Fruit fly (Drosophila melanogaster) whole organism, embryonic: ENCODE measurements around the gene Atu.
A peak's percentile ranks its signal among the peaks of the same experiment; 100 is the strongest.

Source experiments
- CG10321 ChIP-seq: fragments of 200-800 bp; sonication (Bioruptor generic); IDR thresholded peaks from 2 replicates; pipeline ENCODE4 v1.3.6; 2022; ENCODE audit warnings: missing biosample characterization, missing genetic modification characterization
- CG10543 ChIP-seq: fragments of 200-800 bp; sonication (Bioruptor generic); optimal IDR thresholded peaks from 3 replicates; lab custom pipeline; 2017; ENCODE audit warnings: missing biosample characterization, mild to moderate bottlenecking, missing genetic modification characterization, moderate library complexity
- CG11085 ChIP-seq: fragments of 200-800 bp; sonication (Bioruptor generic); IDR thresholded peaks from 2 replicates; pipeline ENCODE4 v1.3.6; 2022; ENCODE audit warnings: missing biosample characterization, missing genetic modification characterization
- CG11398 ChIP-seq: fragments of 200-800 bp; sonication (Bioruptor generic); optimal IDR thresholded peaks from 2 replicates; lab custom pipeline; 2016; ENCODE audit warnings: missing biosample characterization, missing genetic modification characterization
- CG11504 ChIP-seq: fragments of 200-800 bp; sonication (Bioruptor generic); optimal IDR thresholded peaks from 3 replicates; lab custom pipeline; 2019; ENCODE audit warnings: missing biosample characterization, mild to moderate bottlenecking, missing genetic modification characterization, moderate library complexity
- CG12071 ChIP-seq: fragments of 200-800 bp; sonication (Bioruptor generic); optimal IDR thresholded peaks from 3 replicates; lab custom pipeline; 2018; ENCODE audit warnings: missing biosample characterization, mild to moderate bottlenecking, missing genetic modification characterization
- CG12155 ChIP-seq: fragments of 200-800 bp; sonication (Bioruptor generic); optimal IDR thresholded peaks from 3 replicates; lab custom pipeline; 2016; ENCODE audit warnings: missing biosample characterization, missing genetic modification characterization
- CG1602 ChIP-seq: fragments of 200-800 bp; sonication (Bioruptor generic); optimal IDR thresholded peaks from 3 replicates; lab custom pipeline; 2016; ENCODE audit warnings: missing biosample characterization, missing genetic modification characterization
- CG2129 ChIP-seq: fragments of 200-800 bp; sonication (Bioruptor generic); IDR thresholded peaks from 2 replicates; pipeline ENCODE4 v1.3.6; 2022; ENCODE audit warnings: missing biosample characterization, missing genetic modification characterization; ENCODE audit not compliant: partially characterized antibody
- CG31224 ChIP-seq: fragments of 200-800 bp; sonication (Bioruptor generic); IDR thresholded peaks from 2 replicates; pipeline ENCODE4 v1.3.6; 2022; ENCODE audit warnings: missing biosample characterization, missing genetic modification characterization
- CG42726 ChIP-seq: fragments of 200-800 bp; sonication (Bioruptor generic); IDR thresholded peaks from 2 replicates; pipeline ENCODE4 v1.3.6; 2022; ENCODE audit warnings: missing biosample characterization, missing genetic modification characterization; ENCODE audit not compliant: partially characterized antibody
- CG4730 ChIP-seq: fragments of 200-800 bp; sonication (Bioruptor generic); IDR thresholded peaks from 2 replicates; pipeline ENCODE4 v1.3.6; 2022; ENCODE audit warnings: missing biosample characterization, missing genetic modification characterization
- CG6175 ChIP-seq: fragments of 200-800 bp; sonication (Bioruptor generic); IDR thresholded peaks from 3 replicates; pipeline ENCODE4 v1.3.6; 2022; ENCODE audit warnings: missing biosample characterization, missing genetic modification characterization
- CG7271 ChIP-seq: fragments of 200-800 bp; sonication (Bioruptor generic); optimal IDR thresholded peaks from 2 replicates; lab custom pipeline; 2018; ENCODE audit warnings: missing biosample characterization, mild to moderate bottlenecking, missing genetic modification characterization, moderate library complexity
- CG7928 ChIP-seq: fragments of 200-800 bp; sonication (Bioruptor generic); optimal IDR thresholded peaks from 2 replicates; lab custom pipeline; 2017; ENCODE audit warnings: missing biosample characterization, mild to moderate bottlenecking, missing genetic modification characterization
- CG8290 ChIP-seq, 3 experiments: fragments of 200-800 bp; sonication (Bioruptor generic); optimal IDR thresholded peaks; 2 replicates each; lab custom pipeline; 2016 to 2019; ENCODE audit warnings: missing biosample characterization in 3 of 3, missing genetic modification characterization in 3 of 3, mild to moderate bottlenecking in 2 of 3, moderate library complexity in 1 of 3
- CG8388 ChIP-seq: fragments of 200-800 bp; sonication (Bioruptor generic); optimal IDR thresholded peaks from 2 replicates; lab custom pipeline; 2019; ENCODE audit warnings: missing biosample characterization, mild to moderate bottlenecking, missing genetic modification characterization, moderate library complexity
- CG8765 ChIP-seq: fragments of 200-800 bp; sonication (Bioruptor generic); IDR thresholded peaks from 2 replicates; pipeline ENCODE4 v1.3.6; 2022; ENCODE audit warnings: missing biosample characterization, missing genetic modification characterization
- Chrac-16 ChIP-seq: fragments of 200-800 bp; sonication (Bioruptor generic); optimal IDR thresholded peaks from 3 replicates; lab custom pipeline; 2016; ENCODE audit warnings: missing biosample characterization, missing genetic modification characterization
- D ChIP-seq, 2 experiments: fragments of 200-800 bp in 1 of 2; fragments of >200 bp in 1 of 2; sonication (Bioruptor generic) in 1 of 2; optimal IDR thresholded peaks; 2 replicates in 1 of 2; 3 replicates in 1 of 2; lab custom pipeline; 2017; ENCODE audit warnings: mild to moderate bottlenecking in 1 of 2, missing biosample characterization in 1 of 2, missing genetic modification characterization in 1 of 2, missing genetic modification reagents in 1 of 2
- E2f1 ChIP-seq: fragments of 200-800 bp; sonication (Bioruptor generic); IDR thresholded peaks from 2 replicates; pipeline ENCODE4 v1.3.6; 2022; ENCODE audit warnings: missing biosample characterization, missing genetic modification characterization
- Fer2 ChIP-seq: fragments of 200-800 bp; sonication (Bioruptor generic); optimal IDR thresholded peaks from 2 replicates; lab custom pipeline; 2018; ENCODE audit warnings: missing biosample characterization, mild to moderate bottlenecking, missing genetic modification characterization, moderate library complexity
- Fer3 ChIP-seq: fragments of 200-800 bp; sonication (Bioruptor generic); optimal IDR thresholded peaks from 2 replicates; lab custom pipeline; 2018; ENCODE audit warnings: missing biosample characterization, mild to moderate bottlenecking, missing genetic modification characterization, moderate library complexity
- GATAe ChIP-seq: fragments of 200-800 bp; sonication (Bioruptor generic); conservative IDR thresholded peaks from 2 replicates; pipeline ENCODE4 v1.3.6; 2022; ENCODE audit warnings: missing biosample characterization, missing genetic modification characterization
- HLH3B ChIP-seq: fragments of 200-800 bp; sonication (Bioruptor generic); IDR thresholded peaks from 2 replicates; pipeline ENCODE4 v1.3.6; 2022; ENCODE audit warnings: missing biosample characterization, missing genetic modification characterization
- HLHmδ ChIP-seq: fragments of 200-800 bp; sonication (Bioruptor generic); optimal IDR thresholded peaks from 2 replicates; lab custom pipeline; 2018; ENCODE audit warnings: missing biosample characterization, mild to moderate bottlenecking, missing genetic modification characterization, moderate library complexity
- Hey ChIP-seq: fragments of 200-800 bp; sonication (Bioruptor generic); optimal IDR thresholded peaks from 3 replicates; lab custom pipeline; 2018; ENCODE audit warnings: missing biosample characterization, mild to moderate bottlenecking, missing genetic modification characterization
- Hmx ChIP-seq: fragments of 200-800 bp; sonication (Bioruptor generic); optimal IDR thresholded peaks from 2 replicates; lab custom pipeline; 2016; ENCODE audit warnings: missing biosample characterization, missing genetic modification characterization
- Hr78 ChIP-seq, 2 experiments: fragments of 200-800 bp in 1 of 2; fragments of >200 bp in 1 of 2; sonication (Bioruptor generic) in 1 of 2; optimal IDR thresholded peaks; 2 replicates each; lab custom pipeline; 2017 to 2019; ENCODE audit warnings: missing biosample characterization in 2 of 2, missing genetic modification characterization in 2 of 2, mild to moderate bottlenecking in 1 of 2, moderate library complexity in 1 of 2
- Jarid2 ChIP-seq: fragments of 200-800 bp; sonication (Bioruptor generic); optimal IDR thresholded peaks from 3 replicates; lab custom pipeline; 2017; ENCODE audit warnings: mild to moderate bottlenecking, missing biosample characterization, missing genetic modification reagents, missing genetic modification characterization
- NFAT ChIP-seq: fragments of 200-800 bp; sonication (Bioruptor generic); IDR thresholded peaks from 2 replicates; pipeline ENCODE4 v1.3.6; 2022; ENCODE audit warnings: missing biosample characterization, missing genetic modification characterization
- Oli ChIP-seq: fragments of 200-800 bp; sonication (Bioruptor generic); optimal IDR thresholded peaks from 2 replicates; lab custom pipeline; 2018; ENCODE audit warnings: missing biosample characterization, mild to moderate bottlenecking, missing genetic modification characterization, moderate library complexity
- Rx ChIP-seq: fragments of 200-800 bp; sonication (Bioruptor generic); IDR thresholded peaks from 2 replicates; pipeline ENCODE4 v1.3.6; 2022; ENCODE audit warnings: missing biosample characterization, missing genetic modification characterization
- ac ChIP-seq: fragments of 200-800 bp; sonication (Bioruptor generic); optimal IDR thresholded peaks from 3 replicates; lab custom pipeline; 2017; ENCODE audit warnings: missing biosample characterization, mild to moderate bottlenecking, missing genetic modification characterization
- az2 ChIP-seq: fragments of 200-800 bp; sonication (Bioruptor generic); optimal IDR thresholded peaks from 3 replicates; lab custom pipeline; 2016; ENCODE audit warnings: missing biosample characterization, missing genetic modification characterization
- bab2 ChIP-seq: fragments of 200-800 bp; sonication (Bioruptor generic); optimal IDR thresholded peaks from 2 replicates; lab custom pipeline; 2016; ENCODE audit warnings: missing biosample characterization, missing genetic modification characterization
- bsh ChIP-seq, 2 experiments: fragments of 200-800 bp; sonication (Bioruptor generic); optimal IDR thresholded peaks; 2 replicates each; lab custom pipeline; 2017 to 2018; ENCODE audit warnings: mild to moderate bottlenecking in 2 of 2, missing biosample characterization in 2 of 2, missing genetic modification characterization in 2 of 2, moderate library complexity in 1 of 2
- gcm ChIP-seq: fragments of 200-800 bp; sonication (Bioruptor generic); optimal IDR thresholded peaks from 2 replicates; lab custom pipeline; 2019; ENCODE audit warnings: missing biosample characterization, mild to moderate bottlenecking, missing genetic modification characterization, moderate library complexity
- grau ChIP-seq: fragments of 200-800 bp; optimal IDR thresholded peaks from 3 replicates; lab custom pipeline; 2019; ENCODE audit warnings: missing biosample characterization, mild to moderate bottlenecking, missing genetic modification characterization, moderate library complexity
- her ChIP-seq: fragments of 200-800 bp; sonication (Bioruptor generic); optimal IDR thresholded peaks from 2 replicates; lab custom pipeline; 2016; ENCODE audit warnings: missing biosample characterization, missing genetic modification characterization
- insv ChIP-seq, 2 experiments: fragments of 200-800 bp; sonication (Bioruptor generic); optimal IDR thresholded peaks; 3 replicates each; lab custom pipeline; 2016 to 2018; ENCODE audit warnings: missing biosample characterization in 2 of 2, missing genetic modification characterization in 2 of 2
- mirr ChIP-seq: fragments of 200-800 bp; sonication (Bioruptor generic); optimal IDR thresholded peaks from 3 replicates; lab custom pipeline; 2018; ENCODE audit warnings: missing biosample characterization, mild to moderate bottlenecking, missing genetic modification characterization
- oc ChIP-seq: fragments of 200-800 bp; sonication (Bioruptor generic); optimal IDR thresholded peaks from 2 replicates; lab custom pipeline; 2018; ENCODE audit warnings: missing biosample characterization, mild to moderate bottlenecking, missing genetic modification characterization, moderate library complexity
- phol ChIP-seq: fragments of 200-800 bp; sonication (Bioruptor generic); optimal IDR thresholded peaks from 3 replicates; lab custom pipeline; 2018; ENCODE audit warnings: missing biosample characterization, mild to moderate bottlenecking, missing genetic modification characterization, moderate library complexity
- sens-2 ChIP-seq: fragments of 200-800 bp; sonication (Bioruptor generic); IDR thresholded peaks from 2 replicates; pipeline ENCODE4 v1.3.6; 2022; ENCODE audit warnings: missing biosample characterization, missing genetic modification characterization
- slp2 ChIP-seq: fragments of 200-800 bp; sonication (Bioruptor generic); optimal IDR thresholded peaks from 2 replicates; lab custom pipeline; 2016; ENCODE audit warnings: missing biosample characterization, missing genetic modification characterization
- sob ChIP-seq: fragments of 200-800 bp; sonication (Bioruptor generic); IDR thresholded peaks from 2 replicates; pipeline ENCODE4 v1.3.6; 2022; ENCODE audit warnings: missing biosample characterization, missing genetic modification characterization
- unpg ChIP-seq: fragments of 200-800 bp; sonication (Bioruptor generic); optimal IDR thresholded peaks from 3 replicates; lab custom pipeline; 2018; ENCODE audit warnings: missing biosample characterization, mild to moderate bottlenecking, missing genetic modification characterization, moderate library complexity

Gene Atu

DNA sequence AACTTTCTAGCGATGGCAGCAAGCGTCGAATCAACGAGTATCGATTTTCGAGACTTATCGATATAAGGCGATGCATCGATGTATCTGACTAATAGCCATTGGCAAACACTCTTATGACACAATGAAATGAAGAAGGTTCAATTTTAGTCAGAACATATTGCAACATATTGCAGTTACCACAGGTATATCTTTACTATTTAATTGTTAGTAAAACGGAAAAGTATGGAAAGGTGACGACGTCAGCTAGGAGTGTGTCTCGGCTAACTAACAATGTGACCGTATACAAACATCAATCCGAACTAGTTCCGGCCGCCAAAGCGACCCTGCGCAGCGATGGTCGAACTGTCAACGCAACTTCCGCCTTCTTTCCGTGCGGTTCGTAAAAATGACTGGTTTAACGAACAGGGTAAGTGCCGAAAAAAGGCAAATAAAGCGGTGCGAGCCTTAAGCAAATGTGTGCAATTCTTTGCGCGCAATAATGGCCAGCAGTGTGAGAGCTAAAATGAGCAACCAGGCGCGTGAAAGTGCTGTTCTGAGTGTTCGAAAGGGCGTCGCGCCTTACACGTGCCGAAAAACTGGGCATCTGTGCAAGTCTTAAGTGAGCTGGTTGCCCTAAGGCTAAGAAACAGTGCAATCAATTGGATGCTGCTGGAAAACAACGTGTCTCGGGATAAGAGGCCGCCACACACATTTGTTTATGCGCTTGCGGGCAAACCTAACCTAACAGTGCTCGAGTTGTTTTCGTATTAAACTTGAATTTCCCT lies 11.1 kb downstream of the Atu start, which contains the start of the genes Dph4, Spec2 and RpL13A (continued):
- TF ChIP-seq CG11398 (peak; percentile 92), D (optimal IDR thresholded peaks at IDR 0.05; lab: Kevin White, UChicago) (peak; percentile 57), D (GFP tag; optimal IDR thresholded peaks at IDR 0.05; lab: Kevin White, UChicago) (peak; percentile 89), insv (GFP tag; optimal IDR thresholded peaks at IDR 0.05; lab: Kevin White, UChicago) (peak in 1 of 2 experiments; percentile 85), CG31224 (GFP tag; lab: Robert Waterston, UW) (no peak), CG12071 (peak; percentile 95), gcm (peak; percentile 90), CG10543 (GFP tag; lab: Kevin White, UChicago) (peak; percentile 98), E2f1 (GFP tag; lab: Robert Waterston, UW) (no peak), CG10321 (GFP tag; lab: Robert Waterston, UW) (no peak), CG7271 (tag; lab: Kevin White, UChicago) (peak; percentile 97), Oli (tag; lab: Kevin White, UChicago) (peak; percentile 64), Hmx (GFP tag; lab: Kevin White, UChicago) (peak; percentile 39), CG4730 (no peak), unpg (peak; percentile 87), Hey (peak; percentile 93), HLHmδ (GFP tag; lab: Kevin White, UChicago) (peak; percentile 100), bab2 (peak; percentile 77), Rx (GFP tag; lab: Robert Waterston, UW) (no peak), Hr78 (GFP tag; optimal IDR thresholded peaks at IDR 0.05; lab: Kevin White, UChicago) (peak in 1 of 2 experiments; percentile 52), CG8388 (peak; percentile 85), grau (peak; percentile 85), CG8765 (GFP tag; lab: Robert Waterston, UW) (no peak), CG11504 (tag; lab: Kevin White, UChicago) (no peak), bsh (GFP tag; optimal IDR thresholded peaks at IDR 0.05; lab: Kevin White, UChicago) (peak; percentile 21 to 78), CG12155 (GFP tag; lab: Kevin White, UChicago) (peak; percentile 89), Fer2 (tag; lab: Kevin White, UChicago) (peak; percentile 89), CG7928 (GFP tag; lab: Kevin White, UChicago) (peak; percentile 76), CG42726 (GFP tag; lab: Robert Waterston, UW) (no peak), CG2129 (no peak), az2 (GFP tag; lab: Kevin White, UChicago) (peak; percentile 74), CG8290 (GFP tag; optimal IDR thresholded peaks at IDR 0.05; lab: Kevin White, UChicago) (peak; percentile 95), CG8290 (tag; optimal IDR thresholded peaks at IDR 0.05; lab: Kevin White, UChicago) (peak; percentile 88 to 97), Chrac-16 (GFP tag; lab: Kevin White, UChicago) (peak; percentile 57), phol (tag; lab: Kevin White, UChicago) (peak; percentile 94), Fer3 (tag; lab: Kevin White, UChicago) (peak; percentile 92), GATAe (GFP tag; lab: Robert Waterston, UW) (no peak), Jarid2 (GFP tag; lab: Kevin White, UChicago) (peak; percentile 80), ac (GFP tag; lab: Kevin White, UChicago) (peak; percentile 90), her (GFP tag; lab: Kevin White, UChicago) (peak; percentile 93), sens-2 (GFP tag; lab: Robert Waterston, UW) (no peak), mirr (peak; percentile 98), sob (GFP tag; lab: Robert Waterston, UW) (no peak), NFAT (GFP tag; lab: Robert Waterston, UW) (no peak), slp2 (GFP tag; lab: Kevin White, UChicago) (peak; percentile 88), HLH3B (GFP tag; lab: Robert Waterston, UW) (no peak), oc (tag; lab: Kevin White, UChicago) (peak; percentile 80), CG11085 (GFP tag; lab: Robert Waterston, UW) (no peak), CG6175 (GFP tag; lab: Robert Waterston, UW) (no peak), CG1602 (peak; percentile 77)
